Fruit fly (Drosophila melanogaster): ENCODE data around the gene Bdbt.

Bdbt gene

DNA sequence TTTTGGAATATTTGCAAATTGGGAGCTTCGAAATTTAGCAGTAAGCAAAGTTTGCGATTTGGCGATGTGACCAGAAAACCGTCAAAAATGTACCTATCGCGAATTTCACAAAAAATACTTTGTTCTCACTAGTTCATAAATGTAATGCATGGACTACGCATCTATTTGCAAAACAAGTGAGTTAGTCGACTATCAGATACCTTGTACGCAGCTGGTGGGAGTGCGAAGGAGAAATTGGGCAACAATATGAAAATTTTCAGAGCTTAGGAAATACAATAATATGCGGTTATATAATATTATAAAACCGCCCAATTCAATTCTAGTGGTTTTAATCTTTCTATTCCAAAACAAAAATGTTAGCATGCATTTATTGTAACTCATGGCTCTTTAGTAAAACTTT, at the start of gene Bdbt:
Gene Bdbt, minus strand, starts transcription at position 73 of the 400 bp plus-strand sequence.
- TF ChIP-seq psq (optimal IDR thresholded peaks at IDR 0.05): no peak
- TF ChIP-seq insv (optimal IDR thresholded peaks at IDR 0.05): no peak
- TF ChIP-seq Myc (optimal IDR thresholded peaks at IDR 0.05): no peak
- TF ChIP-seq ttk (optimal IDR thresholded peaks at IDR 0.05): no peak
- no peak for TF ChIP-seq Sin3A (optimal IDR thresholded peaks at IDR 0.05)
- no peak for TF ChIP-seq h (optimal IDR thresholded peaks at IDR 0.05)

dm6 chr3R:21168105-21168504, 49.4 kb upstream of the Bdbt start, which contains the start of gene Snmp1:
Gene Snmp1, minus strand, starts transcription at chr3R:21168205.
- TF ChIP-seq Myc (optimal IDR thresholded peaks at IDR 0.05): no peak
- no peak for TF ChIP-seq insv (optimal IDR thresholded peaks at IDR 0.05)
- TF ChIP-seq Sin3A (optimal IDR thresholded peaks at IDR 0.05): no peak
- no peak for TF ChIP-seq psq (optimal IDR thresholded peaks at IDR 0.05)
- no peak for TF ChIP-seq h (optimal IDR thresholded peaks at IDR 0.05)
- no peak for TF ChIP-seq ttk (optimal IDR thresholded peaks at IDR 0.05)

DNA sequence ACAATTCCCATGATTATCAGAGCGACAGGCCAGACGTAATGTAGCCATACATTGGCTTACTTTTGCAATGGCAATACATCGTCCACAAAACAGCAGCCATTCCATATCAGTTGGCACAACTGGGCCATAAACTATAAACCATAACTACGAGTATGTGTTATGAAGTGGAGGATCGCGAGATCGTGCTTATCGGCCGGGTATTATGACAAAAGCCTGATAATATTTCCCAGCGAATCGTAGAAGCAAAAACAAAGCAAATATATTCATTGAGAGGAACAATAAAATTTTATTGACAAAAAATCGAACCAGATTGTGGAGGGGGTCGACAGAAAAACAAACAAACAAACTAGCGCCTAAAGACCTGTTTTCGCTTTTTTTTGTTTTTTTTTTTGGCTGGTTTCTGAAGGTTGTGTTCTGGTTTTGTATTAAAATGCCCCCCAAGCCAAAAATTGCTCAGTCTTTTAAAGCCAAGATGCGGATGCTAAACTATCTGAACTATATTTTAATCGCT, 44.7 kb upstream of the Bdbt start, which contains the start of gene CG5810:
Gene CG5810, plus strand, starts transcription at position 461 of the 511 bp plus-strand sequence.
- TF ChIP-seq ttk (optimal IDR thresholded peaks at IDR 0.05) (no peak), psq (optimal IDR thresholded peaks at IDR 0.05) (no peak), Myc (optimal IDR thresholded peaks at IDR 0.05) (no peak), insv (optimal IDR thresholded peaks at IDR 0.05) (no peak), Sin3A (optimal IDR thresholded peaks at IDR 0.05) (no peak), h (optimal IDR thresholded peaks at IDR 0.05) (no peak)

DNA sequence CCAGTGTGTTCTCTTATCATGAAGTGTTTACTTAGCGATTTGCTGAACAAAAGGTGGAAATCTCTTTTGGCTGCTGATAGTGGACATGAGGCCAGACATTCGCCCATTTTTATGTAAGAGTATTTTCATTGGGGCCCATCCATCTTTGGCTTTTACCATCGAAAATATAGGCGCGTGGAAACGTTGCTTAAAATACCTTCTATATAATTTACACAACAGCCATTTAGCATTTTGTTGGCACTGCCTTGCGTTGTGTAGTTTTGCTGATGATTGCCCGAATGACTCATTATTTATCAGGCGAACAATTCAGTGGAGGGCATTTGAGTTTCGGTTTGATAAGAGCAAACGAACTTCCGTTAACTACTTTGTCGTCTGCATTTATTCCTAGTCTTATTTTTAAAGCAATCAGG, 43.0 kb upstream of the Bdbt start:
- TF ChIP-seq psq (optimal IDR thresholded peaks at IDR 0.05): no peak
- no peak for TF ChIP-seq Myc (optimal IDR thresholded peaks at IDR 0.05)

DNA sequence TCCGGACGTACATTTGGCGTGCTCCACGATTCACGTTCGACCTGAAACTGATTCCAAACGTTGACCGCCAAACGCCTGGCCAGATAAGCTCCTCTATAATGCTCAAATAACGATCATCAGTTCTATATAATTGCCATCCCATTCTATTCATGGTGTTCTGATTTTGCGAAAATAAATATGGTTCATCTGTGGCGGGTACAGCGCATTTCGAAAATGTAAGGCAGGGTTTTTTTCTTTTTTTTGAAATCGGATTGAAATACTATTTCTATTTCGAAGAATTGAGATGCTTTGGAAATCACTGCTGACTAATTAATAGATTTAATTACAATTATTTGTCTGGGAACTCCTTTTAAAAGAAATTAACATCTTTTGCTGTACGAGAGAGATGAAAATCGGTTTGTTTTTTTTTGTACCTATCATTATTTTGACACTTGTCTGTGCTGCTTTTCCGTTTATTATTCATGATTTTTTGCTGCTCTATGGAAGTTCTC, 42.4 kb upstream of the Bdbt start, which contains the start of gene cDIP:
Gene cDIP, minus strand, starts transcription at position 51 of the 491 bp plus-strand sequence.
- no peak for TF ChIP-seq h (optimal IDR thresholded peaks at IDR 0.05)
- no peak for TF ChIP-seq Sin3A (optimal IDR thresholded peaks at IDR 0.05)
- no peak for TF ChIP-seq psq (optimal IDR thresholded peaks at IDR 0.05)
- TF ChIP-seq ttk (optimal IDR thresholded peaks at IDR 0.05): no peak
- TF ChIP-seq insv (optimal IDR thresholded peaks at IDR 0.05): no peak
- TF ChIP-seq Myc (optimal IDR thresholded peaks at IDR 0.05): no peak

dm6 chr3R:21158643-21159042, 40.0 kb upstream of the Bdbt start:
- TF ChIP-seq h (optimal IDR thresholded peaks at IDR 0.05) (no peak), Sin3A (optimal IDR thresholded peaks at IDR 0.05) (no peak), insv (optimal IDR thresholded peaks at IDR 0.05) (no peak), Myc (optimal IDR thresholded peaks at IDR 0.05) (no peak), ttk (optimal IDR thresholded peaks at IDR 0.05) (no peak), psq (optimal IDR thresholded peaks at IDR 0.05) (no peak)

- TF ChIP-seq insv (optimal IDR thresholded peaks at IDR 0.05): no peak
- no peak for TF ChIP-seq Myc (optimal IDR thresholded peaks at IDR 0.05)
- no peak for TF ChIP-seq psq (optimal IDR thresholded peaks at IDR 0.05)
- TF ChIP-seq ttk (optimal IDR thresholded peaks at IDR 0.05): no peak
- TF ChIP-seq Sin3A (optimal IDR thresholded peaks at IDR 0.05): no peak
- TF ChIP-seq h (optimal IDR thresholded peaks at IDR 0.05): no peak
Observed at dm6 chr3R:21156572-21157480, 38.2 kb upstream of the Bdbt start.

dm6 chr3R:21155931-21156488, 37.4 kb upstream of the Bdbt start:
- TF ChIP-seq insv (optimal IDR thresholded peaks at IDR 0.05): no peak
- TF ChIP-seq Myc (optimal IDR thresholded peaks at IDR 0.05): no peak
- no peak for TF ChIP-seq Sin3A (optimal IDR thresholded peaks at IDR 0.05)
- no peak for TF ChIP-seq h (optimal IDR thresholded peaks at IDR 0.05)
- no peak for TF ChIP-seq ttk (optimal IDR thresholded peaks at IDR 0.05)
- TF ChIP-seq psq (optimal IDR thresholded peaks at IDR 0.05): no peak

DNA sequence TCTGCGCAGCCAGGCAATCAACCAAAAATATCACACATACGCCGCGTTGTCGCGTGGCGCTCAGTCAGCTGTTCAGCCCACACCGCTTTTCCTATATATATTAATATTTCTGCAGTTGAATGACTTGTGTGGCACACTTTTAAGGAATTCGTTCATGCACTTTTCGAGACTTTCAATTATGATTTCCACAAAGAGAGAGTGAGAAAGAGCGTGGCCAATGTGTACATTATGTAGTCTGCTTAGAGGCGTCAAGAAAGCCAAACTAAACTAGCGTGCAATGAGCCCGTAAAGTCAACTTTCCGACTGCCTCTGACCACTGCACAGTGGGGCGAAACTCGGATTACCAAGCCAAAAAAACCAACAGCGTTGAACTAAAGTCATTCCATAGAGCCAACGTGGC, 35.5 kb upstream of the Bdbt start:
- TF ChIP-seq Myc (optimal IDR thresholded peaks at IDR 0.05) (no peak), h (optimal IDR thresholded peaks at IDR 0.05) (no peak), insv (optimal IDR thresholded peaks at IDR 0.05) (no peak), psq (optimal IDR thresholded peaks at IDR 0.05) (no peak), Sin3A (optimal IDR thresholded peaks at IDR 0.05) (no peak), ttk (optimal IDR thresholded peaks at IDR 0.05) (no peak)

dm6 chr3R:21152856-21153278, 34.2 kb upstream of the Bdbt start:
- TF ChIP-seq Sin3A (optimal IDR thresholded peaks at IDR 0.05): no peak
- TF ChIP-seq h (optimal IDR thresholded peaks at IDR 0.05): no peak
- no peak for TF ChIP-seq Myc (optimal IDR thresholded peaks at IDR 0.05)
- no peak for TF ChIP-seq psq (optimal IDR thresholded peaks at IDR 0.05)
- no peak for TF ChIP-seq ttk (optimal IDR thresholded peaks at IDR 0.05)
- no peak for TF ChIP-seq insv (optimal IDR thresholded peaks at IDR 0.05)

DNA sequence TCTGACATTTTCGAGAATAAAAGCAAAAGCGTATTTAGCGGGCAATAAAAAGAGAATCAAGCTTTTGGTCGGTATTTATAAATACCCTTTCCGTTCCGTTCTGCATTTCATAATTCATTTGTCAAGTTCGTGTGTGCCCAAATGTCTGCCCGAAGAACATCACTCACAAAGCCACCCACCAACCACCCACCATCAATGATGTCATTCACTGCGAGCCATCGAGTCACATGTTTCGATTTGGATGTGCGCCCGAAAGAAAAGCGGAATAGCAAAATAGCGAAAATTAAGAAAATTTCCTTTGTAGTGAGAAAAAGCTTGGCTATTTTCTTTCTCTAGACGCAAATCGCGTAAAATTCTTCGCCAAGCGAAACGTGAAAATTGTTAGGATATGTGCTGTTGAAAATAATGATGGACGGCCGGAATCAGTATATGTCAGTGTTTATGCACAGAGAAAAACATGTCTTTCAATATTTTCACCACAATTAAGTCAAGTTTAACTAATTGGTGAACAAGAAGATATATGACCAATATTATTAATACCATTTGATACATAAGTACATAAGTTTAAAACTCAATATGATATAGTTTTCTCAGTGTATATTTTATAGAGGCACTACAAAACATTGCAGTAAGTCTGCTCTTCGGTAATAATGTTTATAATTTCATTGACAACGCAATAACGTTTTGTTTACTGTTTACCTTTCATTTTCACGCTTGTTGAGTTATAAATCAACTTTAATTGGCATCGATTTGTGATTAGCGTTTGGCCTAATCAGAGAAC, 32.6 kb upstream of the Bdbt start:
- no peak for TF ChIP-seq h (optimal IDR thresholded peaks at IDR 0.05)
- TF ChIP-seq Myc (optimal IDR thresholded peaks at IDR 0.05): no peak
- no peak for TF ChIP-seq ttk (optimal IDR thresholded peaks at IDR 0.05)
- no peak for TF ChIP-seq insv (optimal IDR thresholded peaks at IDR 0.05)
- no peak for TF ChIP-seq Sin3A (optimal IDR thresholded peaks at IDR 0.05)
- no peak for TF ChIP-seq psq (optimal IDR thresholded peaks at IDR 0.05)

All from Kc167 (cell line).